Worm (Caenorhabditis elegans) whole organism, L1 larva: Measurements from ENCODE around the gene elp-1.

Source experiments
- C16A3.4 ChIP-seq: fragments of 150-350 bp; optimal IDR thresholded peaks from 2 replicates; lab custom pipeline; 2014; ENCODE audit warnings: missing biosample characterization, missing genetic modification characterization
- C34B4.2 ChIP-seq: sonication (generic microtip); optimal IDR thresholded peaks from 2 replicates; lab custom pipeline; 2017; ENCODE audit warnings: mild to moderate bottlenecking, missing genetic modification characterization, missing compliant biosample characterization
- Y116A8C.19 ChIP-seq: sonication (generic microtip); optimal IDR thresholded peaks from 2 replicates; lab custom pipeline; 2016; ENCODE audit warnings: missing compliant biosample characterization, missing genetic modification characterization, borderline replicate concordance
- aha-1 ChIP-seq: fragments of 150-350 bp; optimal IDR thresholded peaks from 2 replicates; lab custom pipeline; 2014; ENCODE audit warnings: missing biosample characterization, missing genetic modification characterization
- aly-2 ChIP-seq: fragments of 150-350 bp; optimal IDR thresholded peaks from 2 replicates; lab custom pipeline; 2014; ENCODE audit warnings: missing biosample characterization, missing genetic modification characterization
- ama-1 ChIP-seq: fragments of 150-350 bp; optimal IDR thresholded peaks from 2 replicates; lab custom pipeline; 2014
- ceh-8 ChIP-seq: fragments of 200-800 bp; sonication (Bioruptor generic); optimal IDR thresholded peaks from 2 replicates; lab custom pipeline; 2018; ENCODE audit warnings: mild to moderate bottlenecking, missing genetic modification characterization, moderate library complexity, missing compliant biosample characterization
- ces-1 ChIP-seq: fragments of 150-350 bp; optimal IDR thresholded peaks from 2 replicates; lab custom pipeline; 2014; ENCODE audit warnings: missing biosample characterization, missing genetic modification reagents, missing genetic modification characterization
- dsc-1 ChIP-seq: sonication (generic microtip); optimal IDR thresholded peaks from 2 replicates; lab custom pipeline; 2016; ENCODE audit warnings: mild to moderate bottlenecking, missing genetic modification characterization, missing compliant biosample characterization
- efl-1 ChIP-seq, 4 experiments: fragments of 150-350 bp; optimal IDR thresholded peaks in 3 of 4; peaks in 1 of 4; 1 replicate in 1 of 4; 2 replicates in 3 of 4; lab custom pipeline; 2014; ENCODE audit warnings: missing biosample characterization in 2 of 4, missing genetic modification characterization in 2 of 4, missing genetic modification reagents in 2 of 4
- efl-3 ChIP-seq: fragments of 200-800 bp; sonication (Bioruptor generic); optimal IDR thresholded peaks from 2 replicates; lab custom pipeline; 2018; ENCODE audit warnings: mild to moderate bottlenecking, missing genetic modification characterization, missing compliant biosample characterization
- ets-5 ChIP-seq: fragments of 200-800 bp; sonication (Bioruptor generic); IDR thresholded peaks from 2 replicates; pipeline ENCODE4 v1.3.6; 2022; ENCODE audit warnings: missing genetic modification characterization, missing compliant biosample characterization
- fkh-4 ChIP-seq: sonication (generic microtip); optimal IDR thresholded peaks from 2 replicates; lab custom pipeline; 2016; ENCODE audit warnings: missing compliant biosample characterization, missing genetic modification characterization, borderline replicate concordance
- fos-1 ChIP-seq: fragments of 150-350 bp; optimal IDR thresholded peaks from 2 replicates; lab custom pipeline; 2014; ENCODE audit warnings: missing biosample characterization, missing genetic modification characterization
- hpl-2 ChIP-seq: fragments of 150-350 bp; optimal IDR thresholded peaks from 2 replicates; lab custom pipeline; 2014; ENCODE audit warnings: missing biosample characterization, missing genetic modification reagents, missing genetic modification characterization
- irx-1 ChIP-seq: sonication (generic microtip); optimal IDR thresholded peaks from 2 replicates; lab custom pipeline; 2016; ENCODE audit warnings: missing genetic modification characterization, missing compliant biosample characterization
- lin-13 ChIP-seq: fragments of 150-350 bp; optimal IDR thresholded peaks from 2 replicates; lab custom pipeline; 2014; ENCODE audit warnings: missing biosample characterization, missing genetic modification reagents, missing genetic modification characterization
- lin-14 ChIP-seq: fragments of 200-800 bp; sonication (Bioruptor generic); optimal IDR thresholded peaks from 2 replicates; lab custom pipeline; 2018; ENCODE audit warnings: mild to moderate bottlenecking, missing genetic modification characterization, moderate library complexity, missing compliant biosample characterization
- lin-15B ChIP-seq: fragments of 150-350 bp; sonication (generic microtip); optimal IDR thresholded peaks from 3 replicates; lab custom pipeline; 2014; ENCODE audit warnings: missing biosample characterization, missing genetic modification characterization
- lin-35 ChIP-seq, 2 experiments: fragments of 150-350 bp; optimal IDR thresholded peaks; 2 replicates each; lab custom pipeline; 2014; ENCODE audit warnings: missing biosample characterization in 2 of 2, missing genetic modification characterization in 2 of 2, missing genetic modification reagents in 2 of 2
- lsy-2 ChIP-seq, 2 experiments: fragments of 150-350 bp; optimal IDR thresholded peaks; 2 replicates each; lab custom pipeline; 2014; ENCODE audit warnings: missing biosample characterization in 2 of 2, missing genetic modification characterization in 2 of 2
- mdl-1 ChIP-seq, 2 experiments: fragments of 150-350 bp; optimal IDR thresholded peaks; 2 replicates each; lab custom pipeline; 2014 to 2017; ENCODE audit warnings: missing biosample characterization in 2 of 2, missing genetic modification characterization in 2 of 2, inconsistent platforms in 1 of 2
- nhr-20 ChIP-seq: sonication (generic microtip); optimal IDR thresholded peaks from 2 replicates; lab custom pipeline; 2016; ENCODE audit warnings: mild to moderate bottlenecking, missing genetic modification characterization, missing compliant biosample characterization
- nhr-237 ChIP-seq: fragments of 150-350 bp; optimal IDR thresholded peaks from 2 replicates; lab custom pipeline; 2014; ENCODE audit warnings: missing biosample characterization, missing genetic modification characterization
- nhr-28 ChIP-seq: fragments of 150-350 bp; optimal IDR thresholded peaks from 2 replicates; lab custom pipeline; 2014; ENCODE audit warnings: missing biosample characterization, missing genetic modification characterization
- nhr-76 ChIP-seq: sonication (generic microtip); optimal IDR thresholded peaks from 2 replicates; lab custom pipeline; 2017; ENCODE audit warnings: missing biosample characterization, missing genetic modification characterization
- nhr-77 ChIP-seq: fragments of 150-350 bp; optimal IDR thresholded peaks from 2 replicates; lab custom pipeline; 2014; ENCODE audit warnings: missing biosample characterization, missing genetic modification characterization
- nhr-85 ChIP-seq: sonication (generic microtip); peaks from one replicate; lab custom pipeline; 2016; ENCODE audit warnings: missing genetic modification characterization, inconsistent platforms, missing compliant biosample characterization
- nhr-90 ChIP-seq: sonication (generic microtip); optimal IDR thresholded peaks from 2 replicates; lab custom pipeline; 2016; ENCODE audit warnings: mild to moderate bottlenecking, missing genetic modification characterization, missing compliant biosample characterization; ENCODE audit not compliant: poor library complexity
- pag-3 ChIP-seq: sonication (generic microtip); optimal IDR thresholded peaks from 2 replicates; lab custom pipeline; 2017; ENCODE audit warnings: missing genetic modification characterization, mild to moderate bottlenecking, missing compliant biosample characterization, antibody characterized with exemption, borderline replicate concordance; ENCODE audit not compliant: insufficient read depth
- pax-3 ChIP-seq: fragments of 200-800 bp; sonication (Bioruptor generic); optimal IDR thresholded peaks from 2 replicates; lab custom pipeline; 2018; ENCODE audit warnings: mild to moderate bottlenecking, missing genetic modification characterization, moderate library complexity, missing compliant biosample characterization
- rnt-1 ChIP-seq: sonication (generic microtip); optimal IDR thresholded peaks from 2 replicates; lab custom pipeline; 2016; ENCODE audit warnings: mild to moderate bottlenecking, missing genetic modification characterization, moderate library complexity, missing compliant biosample characterization
- skn-1 ChIP-seq: fragments of 150-350 bp; optimal IDR thresholded peaks from 2 replicates; lab custom pipeline; 2014; ENCODE audit warnings: missing biosample characterization, missing genetic modification characterization
- sox-4 ChIP-seq: sonication (generic microtip); optimal IDR thresholded peaks from 2 replicates; lab custom pipeline; 2016; ENCODE audit warnings: missing genetic modification characterization, missing compliant biosample characterization
- swsn-7 ChIP-seq: sonication (generic microtip); optimal IDR thresholded peaks from 2 replicates; lab custom pipeline; 2016; ENCODE audit warnings: missing genetic modification characterization, missing compliant biosample characterization
- unc-30 ChIP-seq: sonication (generic microtip); optimal IDR thresholded peaks from 2 replicates; lab custom pipeline; 2017; ENCODE audit warnings: missing biosample characterization, missing genetic modification characterization
- unc-86 ChIP-seq: sonication (generic microtip); optimal IDR thresholded peaks from 2 replicates; lab custom pipeline; 2016; ENCODE audit warnings: missing genetic modification characterization, missing compliant biosample characterization
- unc-98 ChIP-seq: fragments of 200-800 bp; sonication (Bioruptor generic); IDR thresholded peaks from 2 replicates; pipeline ENCODE4 v1.3.6; 2022; ENCODE audit warnings: missing genetic modification characterization, missing compliant biosample characterization
- xbp-1 ChIP-seq: sonication (generic microtip); optimal IDR thresholded peaks from 2 replicates; lab custom pipeline; 2016; ENCODE audit warnings: missing genetic modification characterization, missing compliant biosample characterization
- zag-1 ChIP-seq: fragments of 150-350 bp; optimal IDR thresholded peaks from 2 replicates; lab custom pipeline; 2014; ENCODE audit warnings: missing biosample characterization, missing genetic modification characterization
- zip-4 ChIP-seq: fragments of 200-800 bp; sonication (Bioruptor generic); optimal IDR thresholded peaks from 2 replicates; lab custom pipeline; 2018; ENCODE audit warnings: mild to moderate bottlenecking, missing genetic modification characterization, moderate library complexity, missing compliant biosample characterization
- ztf-11 ChIP-seq, 2 experiments: sonication (generic microtip); optimal IDR thresholded peaks; 2 replicates each; lab custom pipeline; 2016 to 2017; ENCODE audit warnings: missing genetic modification characterization in 2 of 2, missing biosample characterization in 1 of 2, missing compliant biosample characterization in 1 of 2
- ztf-4 ChIP-seq: fragments of 150-350 bp; optimal IDR thresholded peaks from 2 replicates; lab custom pipeline; 2014; ENCODE audit warnings: missing biosample characterization, missing genetic modification characterization

Gene elp-1

DNA sequence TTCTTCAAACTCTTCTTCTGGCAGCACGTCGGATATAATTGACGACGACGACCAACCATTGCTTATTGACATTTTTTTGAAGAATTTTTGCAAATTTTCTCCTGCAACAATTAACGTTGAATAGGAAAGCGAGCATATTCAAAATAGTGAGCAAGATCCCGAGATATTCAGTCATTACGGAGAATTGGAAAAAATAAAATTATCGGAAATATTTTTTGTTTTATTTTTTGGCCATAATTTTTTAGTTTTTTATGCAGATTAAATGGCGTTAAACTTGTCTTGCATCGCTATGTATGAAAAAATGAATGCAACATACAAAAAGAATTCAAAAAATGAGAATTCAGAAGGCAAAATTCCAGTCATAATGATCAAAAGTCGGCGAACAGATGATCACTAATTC, at the start of gene elp-1:
elp-1 (minus strand) TSS at position 101 of the 400 bp plus-strand sequence.
- TF ChIP-seq zag-1 (tag; lab: Kevin White, UChicago) = no peak
- no peak for TF ChIP-seq efl-3 (GFP tag; lab: Kevin White, UChicago)
- no peak for TF ChIP-seq aly-2 (tag; lab: Kevin White, UChicago)
- no peak for TF ChIP-seq lin-15B
- TF ChIP-seq nhr-28 = no peak
- no peak for TF ChIP-seq C34B4.2 (tag; lab: Kevin White, UChicago)
- TF ChIP-seq mdl-1 (tag; optimal IDR thresholded peaks at IDR 0.05; lab: Kevin White, UChicago) = no peak
- no peak for TF ChIP-seq unc-86
- TF ChIP-seq dsc-1 = no peak
- no peak for TF ChIP-seq skn-1 (tag; lab: Kevin White, UChicago)
- no peak for TF ChIP-seq aha-1 (tag; lab: Kevin White, UChicago)
- no peak for TF ChIP-seq ztf-11 (tag; optimal IDR thresholded peaks at IDR 0.05; lab: Kevin White, UChicago)
- no peak for TF ChIP-seq xbp-1 (tag; lab: Kevin White, UChicago)
- no peak for TF ChIP-seq unc-98 (GFP tag; lab: Robert Waterston, UW)
- TF ChIP-seq nhr-76 (tag; lab: Kevin White, UChicago) = no peak
- no peak for TF ChIP-seq ceh-8 (GFP tag; lab: Kevin White, UChicago)
- TF ChIP-seq nhr-237 = no peak
- no peak for TF ChIP-seq C16A3.4

DNA sequence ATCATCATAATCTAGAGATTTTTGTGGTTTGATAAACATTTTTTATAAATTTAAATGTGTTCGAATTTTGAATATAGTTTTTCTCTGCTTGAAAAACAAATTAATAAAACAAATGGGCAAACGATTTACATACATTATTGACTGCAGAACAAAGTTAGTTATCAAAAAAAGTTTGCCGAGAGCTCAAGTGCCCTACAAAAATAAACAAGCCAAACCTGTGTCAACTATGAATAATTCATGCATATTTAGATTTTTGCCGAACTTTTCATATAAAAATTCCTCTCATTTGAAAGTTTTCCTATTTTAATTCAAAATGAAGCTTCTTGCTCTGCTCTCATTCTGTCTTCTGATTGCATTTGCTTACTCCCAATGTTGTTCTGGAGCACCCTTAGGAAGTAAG, 45.9 kb upstream of the elp-1 start, which contains the start of gene sshk-1:
sshk-1 (plus strand) TSS at position 301 of the 400 bp plus-strand sequence.
- TF ChIP-seq fkh-4 (tag; lab: Kevin White, UChicago) = no peak
- no peak for TF ChIP-seq hpl-2
- TF ChIP-seq ces-1 = no peak
- no peak for TF ChIP-seq pax-3 (tag; lab: Kevin White, UChicago)
- TF ChIP-seq irx-1 (tag; lab: Kevin White, UChicago) = no peak
- TF ChIP-seq ztf-11 (tag; optimal IDR thresholded peaks at IDR 0.05; lab: Kevin White, UChicago) = no peak
- no peak for TF ChIP-seq zip-4 (GFP tag; lab: Kevin White, UChicago)
- no peak for TF ChIP-seq lin-13 (GFP tag; lab: Kevin White, UChicago)
- TF ChIP-seq pag-3 (tag; lab: Kevin White, UChicago) = no peak
- TF ChIP-seq, all 84 proteins: peak for 0

DNA sequence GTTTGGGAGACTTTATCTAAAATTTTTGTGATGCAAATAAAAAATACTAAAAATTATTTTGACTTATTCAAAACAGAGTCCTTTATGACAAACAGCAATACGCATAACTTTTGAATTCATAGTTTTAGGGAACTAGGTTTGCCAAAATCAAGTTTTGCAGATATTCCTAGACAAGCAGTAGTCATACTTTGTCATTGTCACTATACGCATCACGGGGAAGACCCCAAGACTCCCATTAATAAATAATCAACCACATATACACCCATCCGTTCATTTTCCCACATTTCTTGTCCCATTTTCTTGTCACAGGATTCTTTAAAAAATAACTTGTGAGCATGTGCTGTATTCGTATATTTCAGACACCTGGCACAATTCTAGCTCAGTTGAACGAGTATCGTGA, 44.5 kb upstream of the elp-1 start, which contains the start of gene Y44A6D.7:
Y44A6D.7 (plus strand) TSS at position 301 of the 400 bp plus-strand sequence.
- TF ChIP-seq Y116A8C.19 (no peak), ztf-4 (tag; lab: Kevin White, UChicago) (no peak), fos-1 (tag; lab: Kevin White, UChicago) (no peak), ets-5 (GFP tag; lab: Robert Waterston, UW) (no peak), irx-1 (tag; lab: Kevin White, UChicago) (no peak), nhr-85 (tag; lab: Kevin White, UChicago) (peak; percentile 30), sox-4 (no peak)
- TF ChIP-seq, all 84 proteins: peak for 1

DNA sequence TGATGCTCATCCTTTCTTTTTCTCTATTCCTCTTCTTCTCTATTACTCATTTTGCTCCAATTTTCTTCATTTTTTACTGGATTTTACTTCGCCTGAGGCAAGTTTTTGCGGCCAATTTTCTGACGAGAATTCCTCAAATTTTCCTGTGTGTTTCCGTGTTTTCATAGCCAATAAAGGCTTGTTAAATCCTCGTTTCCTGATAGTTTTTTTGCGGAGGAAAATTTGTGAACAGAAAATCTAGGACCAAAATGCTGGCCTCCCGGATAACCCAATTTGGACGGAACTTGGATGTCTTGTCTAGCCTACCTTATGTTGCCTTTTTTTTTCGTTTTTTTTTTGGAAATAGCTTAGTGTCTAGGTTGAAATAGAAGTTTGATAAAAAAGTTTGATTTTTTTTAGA, 43.7 kb upstream of the elp-1 start:
- TF ChIP-seq swsn-7 (tag; lab: Kevin White, UChicago) (no peak), rnt-1 (tag; lab: Kevin White, UChicago) (no peak), nhr-85 (tag; lab: Kevin White, UChicago) (no peak), ets-5 (GFP tag; lab: Robert Waterston, UW) (no peak), lsy-2 (tag; optimal IDR thresholded peaks at IDR 0.05; lab: Kevin White, UChicago) (no peak), nhr-77 (no peak), lin-14 (peak; percentile 56), ama-1 (lab: Kevin White, UChicago) (no peak), nhr-90 (no peak), unc-30 (no peak), efl-1 (optimal IDR thresholded peaks at IDR 0.05; lab: Kevin White, UChicago) (no peak), efl-1 (GFP tag; optimal IDR thresholded peaks at IDR 0.05 in 1 of 2; lab: Kevin White, UChicago) (peak in 1 of 2 experiments; percentile 7), dsc-1 (no peak), skn-1 (tag; lab: Kevin White, UChicago) (no peak), nhr-20 (tag; lab: Kevin White, UChicago) (no peak), lin-35 (GFP tag; optimal IDR thresholded peaks at IDR 0.05; lab: Kevin White, UChicago) (no peak)
